Fruit fly (Drosophila melanogaster): ENCODE measurements around the gene Pc.
A peak's percentile ranks its signal among the peaks of the same experiment; 100 is the strongest.

Gene Pc

DNA sequence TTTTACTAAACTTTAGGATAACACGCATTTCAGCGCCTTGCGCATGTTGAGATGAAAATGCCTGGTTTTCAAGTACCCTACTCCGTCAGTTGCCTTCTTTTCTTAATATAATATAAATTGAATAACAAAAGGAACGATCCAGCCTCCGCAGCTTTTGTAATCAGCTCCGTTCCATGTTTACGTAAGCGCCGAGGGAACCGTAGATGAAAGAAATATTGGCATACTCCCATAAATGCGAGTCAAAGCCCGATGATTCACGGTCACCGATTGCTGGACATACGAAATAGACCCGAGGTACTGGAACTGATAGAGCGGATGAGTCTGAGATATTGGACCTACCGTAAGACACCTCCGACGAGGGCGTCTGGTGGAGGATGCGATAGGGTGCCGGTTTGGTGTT, 24.8 kb upstream of the Pc start:
- no peak for TF ChIP-seq CG11902 (GFP tag; optimal IDR thresholded peaks at IDR 0.05)
- TF ChIP-seq vri (GFP tag; optimal IDR thresholded peaks at IDR 0.05) = peak; percentile 91

DNA sequence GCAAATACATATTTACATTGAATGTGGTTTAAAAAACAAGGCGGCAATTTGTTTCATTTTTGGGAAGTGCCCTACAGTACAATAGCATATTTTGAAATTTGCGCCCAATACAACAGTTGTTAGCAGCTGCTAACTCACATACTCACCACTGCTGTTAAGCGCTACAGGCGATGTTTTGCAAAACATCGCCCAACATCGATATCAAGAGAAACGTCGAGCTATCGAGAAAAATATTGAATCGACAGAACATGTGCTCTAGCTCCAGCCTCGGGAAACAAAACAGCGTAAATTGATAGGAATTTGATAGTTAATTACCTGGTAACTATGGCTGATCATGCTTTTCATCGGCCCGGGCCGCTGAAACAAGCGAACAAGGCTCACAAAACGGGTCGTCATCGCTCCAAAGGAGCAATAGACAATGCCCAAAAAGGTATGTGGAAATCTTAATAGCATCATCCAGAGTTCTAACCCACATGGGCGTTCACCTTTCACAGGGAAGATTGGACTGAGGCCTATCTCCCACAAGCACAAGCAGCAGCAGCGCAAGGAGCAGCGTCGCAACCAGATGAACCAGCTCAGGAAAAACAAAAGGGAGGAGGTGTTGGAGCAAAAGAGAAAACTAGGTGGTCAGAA, 17.3 kb upstream of the Pc start, which contains the start of gene Tsr1:
Tsr1 (plus strand) TSS at position 217 of the 633 bp plus-strand sequence.
- no peak for TF ChIP-seq Ets21C (GFP tag; optimal IDR thresholded peaks at IDR 0.05)

DNA sequence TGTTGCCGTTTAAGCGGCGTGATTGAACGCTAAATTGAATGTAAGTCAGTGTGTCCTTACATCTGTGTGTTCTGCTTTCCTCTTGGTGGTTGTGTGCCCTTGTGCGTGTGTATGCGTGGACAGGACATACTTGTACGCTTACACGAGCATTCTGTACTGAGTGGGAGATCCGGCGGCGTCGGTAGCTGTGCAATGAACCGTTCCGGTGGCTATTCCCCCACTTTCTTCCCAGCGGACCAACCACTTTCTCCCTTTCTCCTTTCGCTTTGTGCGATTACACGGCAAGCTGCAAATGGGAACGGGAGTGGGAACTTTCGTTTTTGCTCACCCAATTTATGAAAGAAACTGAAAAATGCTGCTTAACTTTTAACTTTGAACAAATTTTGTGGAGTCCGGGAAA, 6.9 kb upstream of the Pc start:
- no peak for TF ChIP-seq CG11294 (GFP tag; IDR thresholded peaks at IDR 0.05)
- TF ChIP-seq dsx (GFP tag; optimal IDR thresholded peaks at IDR 0.05; ENCODE audit: poor library complexity, severe bottlenecking) = no peak

DNA sequence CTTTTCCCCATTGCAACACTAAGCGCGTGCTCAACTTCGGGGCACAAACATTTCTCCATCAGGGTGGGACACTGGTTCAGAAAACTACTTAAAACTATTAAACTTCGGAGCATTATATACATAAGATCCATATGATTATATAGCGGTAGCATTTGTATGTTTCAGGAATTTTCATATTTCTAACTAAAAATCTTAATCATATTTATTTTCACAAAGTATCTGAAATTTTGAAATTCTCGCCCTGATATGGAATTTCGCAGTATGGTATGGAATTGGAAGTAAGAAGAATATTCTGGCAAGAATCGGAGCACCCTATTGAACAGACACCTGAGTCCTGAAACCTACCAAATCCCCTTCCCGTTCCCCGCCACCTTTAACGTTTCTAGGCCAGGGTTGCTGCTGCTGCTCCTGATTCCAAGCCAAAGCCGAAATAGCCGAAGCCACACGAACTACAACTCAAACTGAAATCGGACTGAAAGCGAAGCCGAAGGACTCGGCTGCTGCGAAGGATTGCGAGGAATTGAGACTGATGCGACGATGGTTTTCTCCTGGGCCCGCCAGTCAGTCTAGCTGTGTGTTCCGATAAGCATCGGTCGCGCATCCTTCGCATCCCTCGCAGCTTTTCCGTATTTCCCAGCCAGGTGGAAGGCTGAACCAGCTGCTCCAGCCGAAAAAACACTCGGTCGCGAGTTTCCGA, 4.1 kb upstream of the Pc start:
- peak; percentile 66 for TF ChIP-seq CG32006 (GFP tag; optimal IDR thresholded peaks at IDR 0.05)
- TF ChIP-seq cyc (GFP tag; optimal IDR thresholded peaks at IDR 0.05) = peak; percentile 11
- no peak for TF ChIP-seq CG8319 (GFP tag; optimal IDR thresholded peaks at IDR 0.05)
- TF ChIP-seq CG11902 (GFP tag; optimal IDR thresholded peaks at IDR 0.05) = no peak
- TF ChIP-seq Smox (GFP tag; optimal IDR thresholded peaks at IDR 0.05) = peak; percentile 54
- TF ChIP-seq CG6276 (GFP tag; optimal IDR thresholded peaks at IDR 0.05) = peak; percentile 52
- peak; percentile 54 for TF ChIP-seq Met (GFP tag; optimal IDR thresholded peaks at IDR 0.05)
- peak; percentile 10 for TF ChIP-seq CG16779 (tag; optimal IDR thresholded peaks at IDR 0.05)
- peak; percentile 37 for TF ChIP-seq CG4318 (GFP tag; optimal IDR thresholded peaks at IDR 0.05)
- TF ChIP-seq CG6163 (GFP tag; IDR thresholded peaks at IDR 0.05) = no peak
- TF ChIP-seq lz (GFP tag; optimal IDR thresholded peaks at IDR 0.05) = peak; percentile 19
- TF ChIP-seq Hr39 (GFP tag; optimal IDR thresholded peaks at IDR 0.05) = peak; percentile 4
- no peak for TF ChIP-seq dac (GFP tag; optimal IDR thresholded peaks at IDR 0.05)
- TF ChIP-seq CG3919 (GFP tag; optimal IDR thresholded peaks at IDR 0.05) = peak; percentile 39
- peak; percentile 22 for TF ChIP-seq CG34406 (GFP tag; optimal IDR thresholded peaks at IDR 0.05)
- peak; percentile 3 for TF ChIP-seq Eip75B (GFP tag; optimal IDR thresholded peaks at IDR 0.05)
- TF ChIP-seq Sox14 (GFP tag; optimal IDR thresholded peaks at IDR 0.05) = peak; percentile 39
- TF ChIP-seq Gug (GFP tag; IDR thresholded peaks at IDR 0.05) = no peak
- TF ChIP-seq fkh (GFP tag; optimal IDR thresholded peaks at IDR 0.05) = no peak
- no peak; the same call in 2 of the 3 replicates for TF ChIP-seq CG8119 (GFP tag; IDR thresholded peaks at IDR 0.05)
- TF ChIP-seq CG6792 (GFP tag; optimal IDR thresholded peaks at IDR 0.05) = no peak
- no peak for TF ChIP-seq CG11294 (GFP tag; IDR thresholded peaks at IDR 0.05)
- TF ChIP-seq topi (GFP tag; optimal IDR thresholded peaks at IDR 0.05) = peak; percentile 50
- TF ChIP-seq CG3032 (tag; optimal IDR thresholded peaks at IDR 0.05) = no peak
- peak; percentile 45 for TF ChIP-seq achi (GFP tag; optimal IDR thresholded peaks at IDR 0.05)
- peak; percentile 36 for TF ChIP-seq Hr4 (GFP tag; optimal IDR thresholded peaks at IDR 0.05)
- TF ChIP-seq CG8632 (GFP tag; optimal IDR thresholded peaks at IDR 0.05) = peak; percentile 19
- peak; percentile 17 for TF ChIP-seq CG10631 (GFP tag; optimal IDR thresholded peaks at IDR 0.05)
- no peak for TF ChIP-seq Lpt (GFP tag; optimal IDR thresholded peaks at IDR 0.05)
- TF ChIP-seq CG1621 (tag; optimal IDR thresholded peaks at IDR 0.05) = no peak
- no peak for TF ChIP-seq Blimp-1 (GFP tag; optimal IDR thresholded peaks at IDR 0.05)
- TF ChIP-seq fd59A (GFP tag; optimal IDR thresholded peaks at IDR 0.05) = peak; percentile 17
- TF ChIP-seq CG10669 (GFP tag; optimal IDR thresholded peaks at IDR 0.05) = peak; percentile 59
- no peak for TF ChIP-seq CG6808 (GFP tag; optimal IDR thresholded peaks at IDR 0.05)
- no peak for TF ChIP-seq spab (GFP tag; optimal IDR thresholded peaks at IDR 0.05)
- TF ChIP-seq OdsH (GFP tag; optimal IDR thresholded peaks at IDR 0.05) = peak; percentile 51
- peak; percentile 28 for TF ChIP-seq CG31627 (GFP tag; optimal IDR thresholded peaks at IDR 0.05)
- peak; percentile 35 for TF ChIP-seq acj6 (GFP tag; optimal IDR thresholded peaks at IDR 0.05)
- TF ChIP-seq esn (GFP tag; optimal IDR thresholded peaks at IDR 0.05) = no peak
- peak; percentile 4 for TF ChIP-seq net (GFP tag; optimal IDR thresholded peaks at IDR 0.05)
- TF ChIP-seq dsx (GFP tag; optimal IDR thresholded peaks at IDR 0.05; ENCODE audit: poor library complexity, severe bottlenecking) = no peak
